Worm (Caenorhabditis elegans): ENCODE data around the gene ncx-9.

DNA sequence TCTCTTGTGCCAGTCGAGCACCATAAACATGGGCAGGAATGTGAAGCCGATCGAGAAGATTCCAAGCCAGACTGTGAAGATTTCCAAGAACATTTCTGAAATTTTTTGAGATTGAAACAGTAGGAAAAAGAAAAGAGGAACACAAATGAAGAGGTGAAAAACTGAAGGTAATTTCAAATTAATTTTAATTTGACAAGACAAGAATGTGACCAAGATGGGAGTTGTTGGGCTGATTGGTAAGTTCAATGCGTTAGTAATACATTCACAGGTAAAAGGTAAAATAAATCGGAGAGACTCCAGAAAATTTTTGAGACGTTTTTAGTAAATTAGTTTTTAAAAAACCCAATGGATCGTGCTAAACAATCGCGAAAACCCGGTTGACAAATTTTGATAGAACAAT lies 35.7 kb upstream of the ncx-9 start, which contains the start of gene swt-7:
- no peak for TF ChIP-seq snpc-4 (tag; optimal IDR thresholded peaks at IDR 0.05)
- TF ChIP-seq dmd-4 (tag; optimal IDR thresholded peaks at IDR 0.05) = no peak
- no peak for TF ChIP-seq mab-5 (tag; optimal IDR thresholded peaks at IDR 0.05)
- no peak for TF ChIP-seq ama-1 (optimal IDR thresholded peaks at IDR 0.05)
- TF ChIP-seq elt-1 (tag; optimal IDR thresholded peaks at IDR 0.05) = no peak
- no peak for TF ChIP-seq aly-2 (tag; optimal IDR thresholded peaks at IDR 0.05)
- TF ChIP-seq sma-3 (GFP tag; optimal IDR thresholded peaks at IDR 0.05) = no peak
- TF ChIP-seq lsy-2 (tag; optimal IDR thresholded peaks at IDR 0.05) = no peak
- no peak for TF ChIP-seq nhr-11 (tag; optimal IDR thresholded peaks at IDR 0.05)
- TF ChIP-seq skn-1 (tag; optimal IDR thresholded peaks at IDR 0.05) = no peak
- TF ChIP-seq nhr-12 (tag; optimal IDR thresholded peaks at IDR 0.05) = no peak
